Fruit fly (Drosophila melanogaster) whole organism, embryonic: ENCODE measurements around the gene Wnt6.
A peak's percentile ranks its signal among the peaks of the same experiment; 100 is the strongest.

Experiments used
- Atf-2 ChIP-seq: fragments of 200-800 bp; sonication (Bioruptor generic); optimal IDR thresholded peaks from 2 replicates; lab custom pipeline; 2016; ENCODE audit warnings: missing biosample characterization, missing genetic modification characterization
- BtbVII ChIP-seq: fragments of 200-800 bp; sonication (Bioruptor generic); optimal IDR thresholded peaks from 3 replicates; lab custom pipeline; 2017; ENCODE audit warnings: missing biosample characterization, mild to moderate bottlenecking, missing genetic modification characterization
- CG11398 ChIP-seq: fragments of 200-800 bp; sonication (Bioruptor generic); optimal IDR thresholded peaks from 2 replicates; lab custom pipeline; 2016; ENCODE audit warnings: missing biosample characterization, missing genetic modification characterization
- CG14667 ChIP-seq: fragments of 200-800 bp; sonication (Bioruptor generic); IDR thresholded peaks from 2 replicates; pipeline ENCODE4 v1.3.6; 2022; ENCODE audit warnings: missing biosample characterization, missing genetic modification characterization
- CG14710 ChIP-seq: fragments of 200-800 bp; sonication (Bioruptor generic); optimal IDR thresholded peaks from 3 replicates; lab custom pipeline; 2019; ENCODE audit warnings: missing biosample characterization, mild to moderate bottlenecking, missing genetic modification characterization, moderate library complexity
- CG15011 ChIP-seq: fragments of 200-800 bp; sonication (Bioruptor generic); optimal IDR thresholded peaks from 3 replicates; lab custom pipeline; 2018; ENCODE audit warnings: missing biosample characterization, mild to moderate bottlenecking, missing genetic modification characterization
- CG15514 ChIP-seq: fragments of 200-800 bp; sonication (Bioruptor generic); optimal IDR thresholded peaks from 3 replicates; lab custom pipeline; 2017; ENCODE audit warnings: missing biosample characterization, missing genetic modification characterization, mild to moderate bottlenecking, moderate library complexity, missing genetic modification reagents
- CG1832 ChIP-seq: fragments of 200-800 bp; sonication (Bioruptor generic); optimal IDR thresholded peaks from 2 replicates; lab custom pipeline; 2017; ENCODE audit warnings: missing biosample characterization, mild to moderate bottlenecking, missing genetic modification characterization, inconsistent platforms
- CG3838 ChIP-seq: fragments of 200-800 bp; sonication (Bioruptor generic); optimal IDR thresholded peaks from 3 replicates; lab custom pipeline; 2016; ENCODE audit warnings: missing biosample characterization, missing genetic modification characterization
- CG4360 ChIP-seq: fragments of 200-800 bp; sonication (Bioruptor generic); IDR thresholded peaks from 2 replicates; pipeline ENCODE4 v1.3.6; 2022; ENCODE audit warnings: missing biosample characterization, missing genetic modification characterization
- CG4820 ChIP-seq: fragments of 200-800 bp; sonication (Bioruptor generic); optimal IDR thresholded peaks from 3 replicates; lab custom pipeline; 2016; ENCODE audit warnings: missing biosample characterization, missing genetic modification characterization
- CG5245 ChIP-seq: fragments of 200-800 bp; sonication (Bioruptor generic); optimal IDR thresholded peaks from 3 replicates; lab custom pipeline; 2016; ENCODE audit warnings: missing biosample characterization, missing genetic modification characterization
- CG6175 ChIP-seq: fragments of 200-800 bp; sonication (Bioruptor generic); IDR thresholded peaks from 3 replicates; pipeline ENCODE4 v1.3.6; 2022; ENCODE audit warnings: missing biosample characterization, missing genetic modification characterization
- CG6854 ChIP-seq: fragments of 200-800 bp; sonication (Bioruptor generic); optimal IDR thresholded peaks from 3 replicates; lab custom pipeline; 2017; ENCODE audit warnings: missing biosample characterization, mild to moderate bottlenecking, missing genetic modification characterization
- CG7745 ChIP-seq: fragments of 200-800 bp; sonication (Bioruptor generic); optimal IDR thresholded peaks from 2 replicates; lab custom pipeline; 2018; ENCODE audit warnings: missing biosample characterization, mild to moderate bottlenecking, missing genetic modification characterization, moderate library complexity
- CG8290 ChIP-seq, 3 experiments: fragments of 200-800 bp; sonication (Bioruptor generic); optimal IDR thresholded peaks; 2 replicates each; lab custom pipeline; 2016 to 2019; ENCODE audit warnings: missing biosample characterization in 3 of 3, missing genetic modification characterization in 3 of 3, mild to moderate bottlenecking in 2 of 3, moderate library complexity in 1 of 3
- CTCF ChIP-seq: fragments of 200-800 bp; sonication (Bioruptor generic); optimal IDR thresholded peaks from 2 replicates; lab custom pipeline; 2017; ENCODE audit warnings: missing biosample characterization, mild to moderate bottlenecking, missing genetic modification characterization, moderate library complexity
- CoRest ChIP-seq: fragments of 200-800 bp; sonication (Bioruptor generic); optimal IDR thresholded peaks from 3 replicates; lab custom pipeline; 2018; ENCODE audit warnings: missing biosample characterization, mild to moderate bottlenecking, missing genetic modification characterization, moderate library complexity
- CrebB ChIP-seq: fragments of 200-800 bp; sonication (Bioruptor generic); optimal IDR thresholded peaks from 3 replicates; lab custom pipeline; 2018; ENCODE audit warnings: missing biosample characterization, mild to moderate bottlenecking, missing genetic modification characterization
- Dfd ChIP-seq, 2 experiments: fragments of >200 bp; optimal IDR thresholded peaks; 2 replicates each; lab custom pipeline; 2017; ENCODE audit warnings: missing biosample characterization in 2 of 2, missing genetic modification characterization in 2 of 2
- Eip74EF ChIP-seq, 2 experiments: fragments of 200-800 bp in 1 of 2; fragments of >200 bp in 1 of 2; sonication (Bioruptor generic) in 1 of 2; optimal IDR thresholded peaks; 2 replicates each; lab custom pipeline; 2017 to 2019; ENCODE audit warnings: missing biosample characterization in 2 of 2, missing genetic modification characterization in 2 of 2, mild to moderate bottlenecking in 1 of 2, moderate library complexity in 1 of 2
- Ets65A ChIP-seq: fragments of 200-800 bp; sonication (Bioruptor generic); peaks from one replicate; lab custom pipeline; 2016; ENCODE audit warnings: missing biosample characterization, missing genetic modification characterization
- HLH54F ChIP-seq: fragments of 200-800 bp; sonication (Bioruptor generic); optimal IDR thresholded peaks from 3 replicates; lab custom pipeline; 2016; ENCODE audit warnings: missing biosample characterization, missing genetic modification characterization
- HLHmδ ChIP-seq: fragments of 200-800 bp; sonication (Bioruptor generic); optimal IDR thresholded peaks from 2 replicates; lab custom pipeline; 2018; ENCODE audit warnings: missing biosample characterization, mild to moderate bottlenecking, missing genetic modification characterization, moderate library complexity
- Lhr ChIP-seq: fragments of 200-800 bp; sonication (Bioruptor generic); optimal IDR thresholded peaks from 3 replicates; lab custom pipeline; 2017; ENCODE audit warnings: mild to moderate bottlenecking, missing biosample characterization, missing genetic modification reagents, missing genetic modification characterization
- Lim3 ChIP-seq: fragments of 200-800 bp; sonication (Bioruptor generic); IDR thresholded peaks from 2 replicates; pipeline ENCODE4 v1.3.6; 2022; ENCODE audit warnings: missing biosample characterization, missing genetic modification characterization
- Opbp ChIP-seq: fragments of 200-800 bp; sonication (Bioruptor generic); IDR thresholded peaks from 3 replicates; pipeline ENCODE4 v1.3.6; 2022; ENCODE audit warnings: missing biosample characterization, missing genetic modification characterization; ENCODE audit not compliant: partially characterized antibody
- Pdp1 ChIP-seq, 2 experiments: fragments of 200-800 bp; sonication (Bioruptor generic); optimal IDR thresholded peaks; 3 replicates each; lab custom pipeline; 2016; ENCODE audit warnings: missing biosample characterization in 2 of 2, missing genetic modification characterization in 2 of 2, mild to moderate bottlenecking in 1 of 2, moderate library complexity in 1 of 2
- Rx ChIP-seq: fragments of 200-800 bp; sonication (Bioruptor generic); IDR thresholded peaks from 2 replicates; pipeline ENCODE4 v1.3.6; 2022; ENCODE audit warnings: missing biosample characterization, missing genetic modification characterization
- Sry-δ ChIP-seq: fragments of 200-800 bp; sonication (Bioruptor generic); optimal IDR thresholded peaks from 2 replicates; lab custom pipeline; 2016; ENCODE audit warnings: missing biosample characterization, missing genetic modification characterization
- Usf ChIP-seq: fragments of 200-800 bp; sonication (Bioruptor generic); optimal IDR thresholded peaks from 2 replicates; lab custom pipeline; 2017; ENCODE audit warnings: missing genotype, missing biosample characterization, missing genetic modification characterization
- Xbp1 ChIP-seq: fragments of 200-800 bp; sonication (Bioruptor generic); optimal IDR thresholded peaks from 3 replicates; lab custom pipeline; 2016; ENCODE audit warnings: missing biosample characterization, mild to moderate bottlenecking, missing genetic modification characterization
- abd-A ChIP-seq: fragments of 200-800 bp; sonication (Bioruptor generic); optimal IDR thresholded peaks from 3 replicates; lab custom pipeline; 2019; ENCODE audit warnings: missing biosample characterization, mild to moderate bottlenecking, missing genetic modification characterization, moderate library complexity
- btn ChIP-seq: fragments of 200-800 bp; sonication (Bioruptor generic); optimal IDR thresholded peaks from 2 replicates; lab custom pipeline; 2016; ENCODE audit warnings: missing biosample characterization, missing genetic modification characterization
- corto ChIP-seq: fragments of 200-800 bp; sonication (Bioruptor generic); optimal IDR thresholded peaks from 2 replicates; lab custom pipeline; 2016; ENCODE audit warnings: missing biosample characterization, mild to moderate bottlenecking, missing genetic modification characterization, moderate library complexity
- da ChIP-seq: fragments of 200-800 bp; sonication (Bioruptor generic); optimal IDR thresholded peaks from 2 replicates; lab custom pipeline; 2016; ENCODE audit warnings: missing biosample characterization, missing genetic modification characterization
- dan ChIP-seq: fragments of 200-800 bp; sonication (Bioruptor generic); IDR thresholded peaks from 2 replicates; pipeline ENCODE4 v1.3.6; 2022; ENCODE audit warnings: missing biosample characterization, missing genetic modification characterization
- fd96Cb ChIP-seq: fragments of 200-800 bp; sonication (Bioruptor generic); optimal IDR thresholded peaks from 2 replicates; lab custom pipeline; 2018; ENCODE audit warnings: missing biosample characterization, mild to moderate bottlenecking, missing genetic modification characterization, moderate library complexity
- grau ChIP-seq: fragments of 200-800 bp; optimal IDR thresholded peaks from 3 replicates; lab custom pipeline; 2019; ENCODE audit warnings: missing biosample characterization, mild to moderate bottlenecking, missing genetic modification characterization, moderate library complexity
- hbn ChIP-seq: fragments of 200-800 bp; sonication (Bioruptor generic); IDR thresholded peaks from 2 replicates; pipeline ENCODE4 v1.3.6; 2022; ENCODE audit warnings: missing biosample characterization, missing genetic modification characterization; ENCODE audit not compliant: partially characterized antibody
- ind ChIP-seq: fragments of 200-800 bp; sonication (Bioruptor generic); optimal IDR thresholded peaks from 3 replicates; lab custom pipeline; 2016; ENCODE audit warnings: missing biosample characterization, missing genetic modification characterization
- kah ChIP-seq: fragments of 200-800 bp; sonication (Bioruptor generic); optimal IDR thresholded peaks from 2 replicates; lab custom pipeline; 2018; ENCODE audit warnings: missing biosample characterization, mild to moderate bottlenecking, missing genetic modification characterization
- klu ChIP-seq: fragments of 200-800 bp; sonication (Bioruptor generic); IDR thresholded peaks from 2 replicates; pipeline ENCODE4 v1.3.6; 2022; ENCODE audit warnings: missing biosample characterization, missing genetic modification characterization
- mld ChIP-seq: fragments of 200-800 bp; sonication (Bioruptor generic); IDR thresholded peaks from 3 replicates; pipeline ENCODE4 v1.3.6; 2022; ENCODE audit warnings: missing biosample characterization, missing genetic modification characterization; ENCODE audit not compliant: partially characterized antibody
- nau ChIP-seq: fragments of 200-800 bp; sonication (Bioruptor generic); optimal IDR thresholded peaks from 3 replicates; lab custom pipeline; 2017; ENCODE audit warnings: missing biosample characterization, mild to moderate bottlenecking, missing genetic modification characterization, missing genetic modification reagents
- salm ChIP-seq: fragments of 200-800 bp; sonication (Bioruptor generic); optimal IDR thresholded peaks from 2 replicates; lab custom pipeline; 2018; ENCODE audit warnings: missing biosample characterization, mild to moderate bottlenecking, missing genetic modification characterization
- sd ChIP-seq: fragments of 200-800 bp; sonication (Bioruptor generic); optimal IDR thresholded peaks from 3 replicates; lab custom pipeline; 2018; ENCODE audit warnings: missing biosample characterization, mild to moderate bottlenecking, missing genetic modification characterization, moderate library complexity
- sens-2 ChIP-seq: fragments of 200-800 bp; sonication (Bioruptor generic); IDR thresholded peaks from 2 replicates; pipeline ENCODE4 v1.3.6; 2022; ENCODE audit warnings: missing biosample characterization, missing genetic modification characterization
- sisA ChIP-seq: fragments of 200-800 bp; sonication (Bioruptor generic); IDR thresholded peaks from 2 replicates; pipeline ENCODE4 v1.3.6; 2022; ENCODE audit warnings: missing biosample characterization, missing genetic modification characterization
- sna ChIP-seq: fragments of 200-800 bp; sonication (Bioruptor generic); IDR thresholded peaks from 2 replicates; pipeline ENCODE4 v1.3.6; 2022; ENCODE audit warnings: missing biosample characterization, missing genetic modification characterization; ENCODE audit not compliant: partially characterized antibody

Wnt6 gene

DNA sequence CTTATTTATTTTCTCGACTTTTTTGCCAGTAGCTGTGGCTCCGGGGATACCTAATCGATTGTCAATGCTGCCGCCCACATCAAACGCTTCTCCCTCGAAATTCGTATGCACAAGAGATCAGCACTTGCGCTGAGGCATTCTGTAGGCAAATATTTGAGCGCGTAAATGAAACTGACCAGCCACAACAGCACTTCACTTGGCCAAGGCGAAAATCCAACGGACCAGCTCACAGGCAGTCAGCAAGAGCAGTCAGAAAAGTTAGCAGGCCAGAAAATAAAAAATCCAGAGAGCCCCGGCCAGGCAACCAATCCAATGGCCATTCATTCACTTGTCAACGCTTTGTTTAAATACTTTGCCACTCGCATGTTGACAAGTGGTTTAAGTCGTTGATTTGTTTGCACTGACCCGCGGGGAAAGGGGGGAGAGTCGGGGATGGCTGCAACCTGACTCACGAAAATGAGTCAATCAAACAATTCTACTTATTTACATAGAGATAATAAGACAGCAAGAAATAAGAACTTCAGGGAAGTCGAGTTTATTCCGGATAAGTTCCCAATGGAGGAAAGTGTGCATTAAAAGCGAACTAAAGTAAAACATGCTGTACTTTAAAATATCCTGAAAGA, 6.0 kb downstream of the Wnt6 start (continued):
- TF ChIP-seq hbn (GFP tag; lab: Robert Waterston, UW) (no peak), sens-2 (GFP tag; lab: Robert Waterston, UW) (no peak), fd96Cb (no peak), CG6854 (no peak), CG14667 (GFP tag; lab: Robert Waterston, UW) (no peak), kah (GFP tag; lab: Kevin White, UChicago) (no peak), btn (GFP tag; lab: Kevin White, UChicago) (peak; percentile 20), CG4820 (GFP tag; lab: Kevin White, UChicago) (peak; percentile 15), salm (tag; lab: Kevin White, UChicago) (peak; percentile 2), CG1832 (GFP tag; lab: Kevin White, UChicago) (no peak), CG3838 (GFP tag; lab: Kevin White, UChicago) (no peak), Ets65A (GFP tag; lab: Kevin White, UChicago) (peak; percentile 90), sd (tag; lab: Kevin White, UChicago) (no peak), CG4360 (GFP tag; lab: Robert Waterston, UW) (no peak), Eip74EF (GFP tag; optimal IDR thresholded peaks at IDR 0.05; lab: Kevin White, UChicago) (no peak), CoRest (peak; percentile 4), CG15514 (no peak), Sry-δ (GFP tag; lab: Kevin White, UChicago) (no peak), CG11398 (no peak), ind (GFP tag; lab: Kevin White, UChicago) (no peak), da (GFP tag; lab: Kevin White, UChicago) (no peak), CG6175 (GFP tag; lab: Robert Waterston, UW) (no peak), nau (GFP tag; lab: Kevin White, UChicago) (no peak), Lhr (GFP tag; lab: Kevin White, UChicago) (peak; percentile 30), Lim3 (no peak), klu (GFP tag; lab: Robert Waterston, UW) (no peak), dan (GFP tag; lab: Robert Waterston, UW) (no peak), corto (GFP tag; lab: Kevin White, UChicago) (no peak), HLH54F (no peak), BtbVII (GFP tag; lab: Kevin White, UChicago) (no peak), CG15011 (peak; percentile 18), mld (GFP tag; lab: Robert Waterston, UW) (no peak), CrebB (tag; lab: Kevin White, UChicago) (no peak), Xbp1 (GFP tag; lab: Kevin White, UChicago) (no peak), CG14710 (peak; percentile 25), Pdp1 (GFP tag; optimal IDR thresholded peaks at IDR 0.05; lab: Kevin White, UChicago) (peak in 1 of 2 experiments; percentile 27), abd-A (no peak), sisA (GFP tag; lab: Robert Waterston, UW) (no peak), sna (GFP tag; lab: Robert Waterston, UW) (no peak), CG5245 (GFP tag; lab: Kevin White, UChicago) (no peak), CTCF (GFP tag; lab: Kevin White, UChicago) (no peak), Opbp (GFP tag; lab: Robert Waterston, UW) (no peak), Atf-2 (GFP tag; lab: Kevin White, UChicago) (peak; percentile 39), grau (tag; lab: Kevin White, UChicago) (no peak), Dfd (GFP tag; optimal IDR thresholded peaks at IDR 0.05; lab: Kevin White, UChicago) (no peak), HLHmδ (GFP tag; lab: Kevin White, UChicago) (peak; percentile 75), Rx (GFP tag; lab: Robert Waterston, UW) (no peak), CG7745 (tag; lab: Kevin White, UChicago) (no peak), Usf (no peak), CG8290 (GFP tag; optimal IDR thresholded peaks at IDR 0.05; lab: Kevin White, UChicago) (peak; percentile 31), CG8290 (tag; optimal IDR thresholded peaks at IDR 0.05; lab: Kevin White, UChicago) (peak; percentile 23 to 45)
